Fruit fly (Drosophila melanogaster) whole organism, prepupa: ENCODE data around the gene CG5346.

Experiments
- Blimp-1 ChIP-seq: fragments of 200-800 bp; sonication (Bioruptor generic); optimal IDR thresholded peaks from 3 replicates; lab custom pipeline; 2017; ENCODE audit warnings: missing biosample characterization, missing genetic modification characterization, mild to moderate bottlenecking, moderate library complexity, missing genetic modification reagents
- CG11762 ChIP-seq: fragments of 200-800 bp; sonication (Bioruptor generic); optimal IDR thresholded peaks from 3 replicates; lab custom pipeline; 2016; ENCODE audit warnings: missing biosample characterization, missing genetic modification characterization; ENCODE audit not compliant: insufficient read depth
- CG6792 ChIP-seq: fragments of 200-800 bp; sonication (Bioruptor generic); optimal IDR thresholded peaks from 3 replicates; lab custom pipeline; 2016; ENCODE audit warnings: missing biosample characterization, missing genetic modification characterization
- CG6854 ChIP-seq: fragments of 200-800 bp; sonication (Bioruptor generic); optimal IDR thresholded peaks from 2 replicates; lab custom pipeline; 2017; ENCODE audit warnings: missing biosample characterization, mild to moderate bottlenecking, missing genetic modification characterization
- CG8319 ChIP-seq: fragments of 200-800 bp; sonication (Bioruptor generic); optimal IDR thresholded peaks from 3 replicates; lab custom pipeline; 2016; ENCODE audit warnings: missing biosample characterization, missing genetic modification characterization
- Lpt ChIP-seq: fragments of 200-800 bp; sonication (Bioruptor generic); optimal IDR thresholded peaks from 3 replicates; lab custom pipeline; 2016; ENCODE audit warnings: missing biosample characterization, missing genetic modification characterization
- OdsH ChIP-seq: fragments of 200-800 bp; sonication (Bioruptor generic); optimal IDR thresholded peaks from 3 replicates; lab custom pipeline; 2016; ENCODE audit warnings: missing biosample characterization, missing genetic modification characterization
- Sox102F ChIP-seq: fragments of 200-800 bp; sonication (Bioruptor generic); optimal IDR thresholded peaks from 2 replicates; lab custom pipeline; 2016; ENCODE audit warnings: missing biosample characterization, mild to moderate bottlenecking, missing genetic modification characterization
- acj6 ChIP-seq: fragments of 200-800 bp; sonication (Bioruptor generic); optimal IDR thresholded peaks from 3 replicates; lab custom pipeline; 2016; ENCODE audit warnings: missing biosample characterization, missing genetic modification characterization
- eg ChIP-seq: fragments of 200-800 bp; sonication (Bioruptor generic); IDR thresholded peaks from 3 replicates; pipeline ENCODE4 v1.3.6; 2022; ENCODE audit warnings: missing biosample characterization, missing genetic modification characterization
- ss ChIP-seq, 2 experiments: fragments of 200-800 bp; sonication (Bioruptor generic); optimal IDR thresholded peaks; 2 replicates in 1 of 2; 3 replicates in 1 of 2; lab custom pipeline; 2017 to 2018; ENCODE audit warnings: mild to moderate bottlenecking in 2 of 2, missing biosample characterization in 2 of 2, missing genetic modification characterization in 2 of 2, moderate library complexity in 1 of 2

DNA sequence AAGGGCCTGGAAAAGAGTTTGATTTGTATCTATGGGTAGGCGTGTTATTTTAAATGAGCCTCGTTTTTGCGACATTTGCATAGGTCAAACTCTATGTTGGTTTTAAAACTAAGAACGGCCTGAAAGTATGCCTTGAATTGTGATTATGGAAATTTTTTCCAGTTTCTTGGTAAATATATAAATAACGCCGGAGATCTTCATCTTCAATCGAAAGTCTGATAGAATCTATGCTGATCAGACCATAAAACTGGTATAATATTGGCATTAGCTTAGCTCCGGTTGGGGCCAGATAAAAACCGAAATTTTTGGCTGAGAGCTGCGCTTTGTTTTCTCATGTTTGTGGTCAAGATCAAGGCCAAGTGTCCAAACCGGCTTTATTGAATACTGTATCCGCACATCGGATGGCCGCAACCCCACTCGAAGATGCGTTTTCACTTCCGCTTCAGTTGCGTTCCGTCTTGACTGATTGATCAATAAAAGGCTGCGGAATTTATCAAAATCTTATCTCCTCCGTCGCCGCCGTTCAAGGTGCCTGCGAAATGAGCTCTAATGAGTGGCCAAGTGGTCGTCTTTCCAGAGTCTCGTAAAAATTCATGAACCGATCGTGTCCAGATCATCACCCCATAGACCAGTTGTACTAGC, 28.8 kb upstream of the CG5346 start:
- TF ChIP-seq Sox102F (GFP tag; lab: Kevin White, UChicago) (no peak), CG6792 (GFP tag; lab: Kevin White, UChicago) (no peak), eg (no peak), Lpt (GFP tag; lab: Kevin White, UChicago) (no peak), CG6854 (GFP tag; lab: Kevin White, UChicago) (no peak), Blimp-1 (GFP tag; lab: Kevin White, UChicago) (no peak), OdsH (no peak), ss (GFP tag; optimal IDR thresholded peaks at IDR 0.05; lab: Kevin White, UChicago) (no peak), CG8319 (GFP tag; lab: Kevin White, UChicago) (no peak), CG11762 (GFP tag; lab: Kevin White, UChicago) (no peak), acj6 (GFP tag; lab: Kevin White, UChicago) (no peak)
